Fruit fly (Drosophila melanogaster) Kc167 (cell line): ENCODE data around the gene stnB.

Experiments
- Sin3A ChIP-seq: fragments of >200 bp; optimal IDR thresholded peaks from 2 replicates; lab custom pipeline; 2018; ENCODE audit warnings: missing external identifiers
- h ChIP-seq: fragments of >200 bp; optimal IDR thresholded peaks from 3 replicates; lab custom pipeline; 2018; ENCODE audit warnings: missing external identifiers
- insv ChIP-seq: fragments of >200 bp; optimal IDR thresholded peaks from 3 replicates; lab custom pipeline; 2018; ENCODE audit warnings: missing external identifiers
- psq ChIP-seq: fragments of >200 bp; optimal IDR thresholded peaks from 2 replicates; lab custom pipeline; 2017; ENCODE audit warnings: missing external identifiers
- ttk ChIP-seq: sonication (Bioruptor generic); optimal IDR thresholded peaks from 2 replicates; lab custom pipeline; 2017; ENCODE audit warnings: missing external identifiers

dm6 chrX:22981508-22981907 is 22.9 kb downstream of the stnB start:
- no peak for TF ChIP-seq ttk
- TF ChIP-seq psq (lab: Kevin White, UChicago), result no peak
- TF ChIP-seq insv (lab: Kevin White, UChicago), result no peak
- no peak for TF ChIP-seq Sin3A (lab: Kevin White, UChicago)
- no peak for TF ChIP-seq h
